Worm (Caenorhabditis elegans) whole organism, L4 larva: ENCODE results near the gene C39E9.12.

Experiments
- F49E8.2 ChIP-seq: sonication (generic microtip); optimal IDR thresholded peaks from 2 replicates; lab custom pipeline; 2016; ENCODE audit warnings: missing compliant biosample characterization, mild to moderate bottlenecking, missing genetic modification characterization, borderline replicate concordance
- nhr-10 ChIP-seq: fragments of 150-350 bp; optimal IDR thresholded peaks from 2 replicates; lab custom pipeline; 2014; ENCODE audit warnings: missing biosample characterization, missing genetic modification characterization

ce11 chrIV:13086705-13087104 lies 7.1 kb upstream of the C39E9.12 start, which contains the start of gene spin-2:
- no peak for TF ChIP-seq F49E8.2 (tag; lab: Kevin White, UChicago)
- TF ChIP-seq nhr-10 (tag; lab: Kevin White, UChicago) = no peak
